Worm (Caenorhabditis elegans): Measurements from ENCODE around the gene tps-1.

Gene tps-1

DNA sequence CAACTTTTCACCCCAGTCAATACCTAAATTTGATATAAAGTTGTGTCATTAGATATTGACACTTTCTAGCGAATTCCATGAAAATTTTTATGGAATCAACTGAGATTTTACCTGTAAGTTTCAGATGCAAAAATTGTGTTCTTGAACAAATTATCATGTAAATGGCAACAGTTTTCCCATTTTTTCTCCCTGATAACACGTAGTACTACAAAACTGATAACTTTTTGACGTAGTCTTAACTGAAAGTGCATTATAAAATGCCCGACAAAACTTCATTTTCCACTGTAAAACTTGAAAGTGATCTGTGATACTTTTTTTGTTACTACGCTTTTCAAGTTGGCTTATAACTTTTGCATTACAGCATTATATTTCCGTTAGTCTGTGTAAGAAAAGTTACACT lies 4.3 kb upstream of the tps-1 start:
- TF ChIP-seq lin-13 (tag; optimal IDR thresholded peaks at IDR 0.05), result no peak
- no peak for TF ChIP-seq unc-120 (tag; optimal IDR thresholded peaks at IDR 0.05; ENCODE audit: poor library complexity, severe bottlenecking)
- TF ChIP-seq tbx-8 (GFP tag; optimal IDR thresholded peaks at IDR 0.05), result no peak
- TF ChIP-seq bed-3 (GFP tag; optimal IDR thresholded peaks at IDR 0.05), result no peak
- TF ChIP-seq ceh-39 (tag; optimal IDR thresholded peaks at IDR 0.05), result no peak
- TF ChIP-seq ces-1 (GFP tag; optimal IDR thresholded peaks at IDR 0.05), result no peak
- TF ChIP-seq flh-1 (GFP tag; optimal IDR thresholded peaks at IDR 0.05), result no peak
- no peak for TF ChIP-seq M03D4.4 (tag; optimal IDR thresholded peaks at IDR 0.05)
- no peak for TF ChIP-seq zip-8 (tag; optimal IDR thresholded peaks at IDR 0.05)
- TF ChIP-seq blmp-1 (tag; optimal IDR thresholded peaks at IDR 0.05), result no peak
- TF ChIP-seq mep-1 (tag; optimal IDR thresholded peaks at IDR 0.05), result no peak
- no peak for TF ChIP-seq lsy-2 (tag; optimal IDR thresholded peaks at IDR 0.05)
- no peak for TF ChIP-seq ceh-83 (GFP tag; optimal IDR thresholded peaks at IDR 0.05)
- TF ChIP-seq unc-39 (tag; optimal IDR thresholded peaks at IDR 0.05), result no peak
- TF ChIP-seq nhr-12 (tag; optimal IDR thresholded peaks at IDR 0.05), result no peak
- no peak for TF ChIP-seq nhr-76 (tag; optimal IDR thresholded peaks at IDR 0.05)
- no peak for TF ChIP-seq ham-2 (GFP tag; optimal IDR thresholded peaks at IDR 0.05)
- no peak for TF ChIP-seq snpc-4 (tag; optimal IDR thresholded peaks at IDR 0.05)

DNA sequence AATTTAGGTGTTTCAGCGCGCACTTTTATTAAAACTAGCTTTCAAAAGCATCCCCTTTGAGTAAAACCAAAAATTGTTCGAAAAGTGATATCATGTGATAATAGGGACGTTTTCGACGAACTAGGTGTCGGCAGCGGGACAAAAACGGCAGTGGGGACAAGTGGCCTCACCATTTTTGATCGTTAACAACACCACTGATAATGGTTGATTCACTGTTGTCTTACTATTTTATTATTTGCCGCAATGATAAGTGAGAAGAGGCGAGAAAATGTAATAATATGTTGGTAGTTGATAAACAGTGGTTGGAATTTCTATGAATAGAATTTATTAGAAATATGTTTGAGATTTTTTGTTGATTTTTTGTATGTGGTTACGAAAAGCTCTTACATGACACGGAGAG lies 1.6 kb upstream of the tps-1 start:
- no peak for TF ChIP-seq ceh-43 (GFP tag; optimal IDR thresholded peaks at IDR 0.05)
- no peak for TF ChIP-seq unc-62 (GFP tag; optimal IDR thresholded peaks at IDR 0.05)
- no peak for TF ChIP-seq sptf-1 (tag; optimal IDR thresholded peaks at IDR 0.05)
- no peak for TF ChIP-seq lin-32 (GFP tag; optimal IDR thresholded peaks at IDR 0.05)

DNA sequence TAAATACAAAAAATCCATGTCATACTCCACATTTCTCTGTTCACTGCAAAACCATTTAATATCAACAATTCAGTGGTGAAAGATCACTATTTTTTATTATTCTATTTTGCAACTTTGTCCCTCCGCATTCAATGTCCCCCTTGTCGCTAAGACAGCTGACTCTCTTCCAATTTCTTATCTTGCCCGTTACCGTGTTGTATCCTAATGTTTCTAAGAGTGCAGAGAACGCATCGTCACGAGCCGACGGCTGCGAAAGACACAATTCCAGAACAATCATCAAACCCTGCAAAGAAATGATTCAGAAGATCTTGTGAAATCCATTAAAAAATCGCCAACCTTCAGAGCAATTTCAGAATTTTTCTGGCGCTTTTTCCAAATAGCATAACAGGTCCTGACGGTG lies 1.4 kb downstream of the tps-1 start:
- TF ChIP-seq nhr-12 (tag; optimal IDR thresholded peaks at IDR 0.05) (no peak), hlh-1 (tag; optimal IDR thresholded peaks at IDR 0.05) (peak; percentile 76)

DNA sequence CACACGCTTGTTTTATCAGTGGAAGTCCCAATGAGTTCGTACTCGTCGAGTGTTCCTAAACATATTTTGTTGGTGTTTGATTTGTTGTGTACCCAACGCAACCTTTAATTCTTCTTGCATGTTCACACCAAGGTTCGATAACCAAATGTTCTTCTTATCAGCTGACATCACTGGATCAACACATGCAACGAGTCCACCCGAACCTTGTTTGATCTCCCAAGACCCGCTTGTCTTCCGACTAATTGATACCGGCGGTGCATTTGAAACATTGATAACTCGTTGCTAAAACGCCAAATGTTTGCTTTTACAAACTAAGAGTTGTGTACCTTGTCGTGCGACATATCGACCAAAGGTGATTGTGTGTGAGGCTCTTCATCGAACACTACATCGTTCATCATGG lies 2.6 kb downstream of the tps-1 start:
- TF ChIP-seq flh-1 (GFP tag; optimal IDR thresholded peaks at IDR 0.05) (no peak), sptf-1 (tag; optimal IDR thresholded peaks at IDR 0.05) (no peak), elt-1 (tag; optimal IDR thresholded peaks at IDR 0.05; ENCODE audit: borderline replicate concordance, insufficient read depth) (no peak), M03D4.4 (tag; optimal IDR thresholded peaks at IDR 0.05) (no peak), snpc-4 (tag; optimal IDR thresholded peaks at IDR 0.05) (no peak), ceh-39 (tag; optimal IDR thresholded peaks at IDR 0.05) (no peak), lin-32 (GFP tag; optimal IDR thresholded peaks at IDR 0.05) (no peak), nhr-12 (tag; optimal IDR thresholded peaks at IDR 0.05) (no peak)

DNA sequence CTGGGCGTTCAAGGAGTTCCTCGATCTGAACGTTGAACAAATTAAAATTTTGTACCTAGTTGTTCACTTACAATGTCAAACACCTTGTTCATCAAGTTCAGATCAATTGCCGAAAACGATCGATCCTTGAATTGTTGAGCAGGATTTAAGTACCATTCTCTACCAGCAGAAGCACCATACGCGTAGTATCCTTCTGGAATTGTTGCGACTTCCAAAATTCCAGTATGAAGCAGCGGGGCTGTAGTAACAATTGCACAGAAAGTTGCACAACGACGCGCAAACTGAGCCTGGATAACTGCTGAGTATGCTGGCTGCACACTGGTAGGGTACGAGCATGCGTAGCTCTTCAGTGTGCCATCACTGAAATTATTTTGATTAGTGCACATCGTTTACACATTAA lies 5.9 kb downstream of the tps-1 start:
- no peak for TF ChIP-seq unc-120 (tag; optimal IDR thresholded peaks at IDR 0.05; ENCODE audit: poor library complexity, severe bottlenecking)
- TF ChIP-seq lin-13 (tag; optimal IDR thresholded peaks at IDR 0.05), result no peak

DNA sequence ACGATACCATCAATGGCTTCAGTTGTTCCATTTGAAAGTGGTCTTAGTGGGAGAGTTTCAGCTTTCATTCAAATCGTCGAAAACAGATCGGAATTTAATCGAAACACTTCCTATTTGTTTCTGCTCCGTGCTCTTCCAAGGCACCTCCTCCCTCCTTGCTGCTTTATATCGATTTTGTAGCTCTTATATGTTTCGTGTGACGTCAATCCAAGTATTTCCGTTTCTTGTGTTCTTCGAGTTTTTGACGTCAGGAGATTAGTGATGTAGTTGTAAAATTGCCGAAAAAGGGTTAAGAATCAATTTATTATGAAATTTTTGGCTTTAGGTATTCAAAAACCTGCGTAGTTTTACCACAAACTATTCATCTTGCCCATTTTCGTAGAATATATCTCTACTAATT lies 7.7 kb downstream of the tps-1 start, which contains the start of gene ZK54.3:
ZK54.3 (minus strand) TSS at position 391 of the 400 bp plus-strand sequence.
- TF ChIP-seq lin-13 (tag; optimal IDR thresholded peaks at IDR 0.05) (no peak), unc-39 (tag; optimal IDR thresholded peaks at IDR 0.05) (no peak), mls-2 (tag; optimal IDR thresholded peaks at IDR 0.05) (no peak), zip-8 (tag; optimal IDR thresholded peaks at IDR 0.05) (no peak), ces-1 (GFP tag; optimal IDR thresholded peaks at IDR 0.05) (no peak), ceh-43 (GFP tag; optimal IDR thresholded peaks at IDR 0.05) (no peak), lsy-2 (tag; optimal IDR thresholded peaks at IDR 0.05) (no peak), ceh-39 (tag; optimal IDR thresholded peaks at IDR 0.05) (no peak), bed-3 (GFP tag; optimal IDR thresholded peaks at IDR 0.05) (no peak)

DNA sequence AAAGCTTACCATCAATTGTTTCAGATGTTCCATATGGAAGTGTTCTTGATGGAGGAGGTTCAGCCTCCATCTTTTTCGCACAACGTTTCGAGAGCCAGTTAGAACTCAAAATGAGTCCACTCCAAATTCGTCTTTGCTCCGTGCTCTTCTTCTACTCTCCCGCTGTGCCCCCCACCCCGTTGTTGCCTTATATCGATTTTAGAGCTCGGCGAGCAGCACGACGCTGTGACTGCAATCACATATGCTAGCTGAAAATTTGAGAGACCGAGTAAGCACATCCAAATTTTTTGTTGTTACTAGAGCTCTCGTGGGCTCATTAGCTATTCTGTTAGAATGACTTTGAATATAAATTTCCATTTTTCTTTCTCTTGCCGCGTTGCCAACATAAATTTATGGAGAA lies 9.5 kb downstream of the tps-1 start, which contains the start of gene slc-17.1:
slc-17.1 (minus strand) TSS at position 101 of the 400 bp plus-strand sequence.
- TF ChIP-seq lin-13 (tag; optimal IDR thresholded peaks at IDR 0.05) (no peak), elt-1 (tag; optimal IDR thresholded peaks at IDR 0.05; ENCODE audit: borderline replicate concordance, insufficient read depth) (no peak), mep-1 (tag; optimal IDR thresholded peaks at IDR 0.05) (no peak), pha-4 (tag; optimal IDR thresholded peaks at IDR 0.05) (no peak), ceh-83 (GFP tag; optimal IDR thresholded peaks at IDR 0.05) (no peak), nhr-76 (tag; optimal IDR thresholded peaks at IDR 0.05) (no peak), flh-1 (GFP tag; optimal IDR thresholded peaks at IDR 0.05) (no peak), nhr-237 (tag; optimal IDR thresholded peaks at IDR 0.05) (no peak), tbx-8 (GFP tag; optimal IDR thresholded peaks at IDR 0.05) (no peak), sptf-1 (tag; optimal IDR thresholded peaks at IDR 0.05) (no peak), lsy-2 (tag; optimal IDR thresholded peaks at IDR 0.05) (no peak), mls-2 (tag; optimal IDR thresholded peaks at IDR 0.05) (no peak), unc-120 (tag; optimal IDR thresholded peaks at IDR 0.05; ENCODE audit: poor library complexity, severe bottlenecking) (no peak), lin-32 (GFP tag; optimal IDR thresholded peaks at IDR 0.05) (no peak)
